Worm (Caenorhabditis elegans) whole organism, young adult: ENCODE results near the gene gtf-2H5.
A peak's percentile ranks its signal among the peaks of the same experiment; 100 is the strongest.

Source experiments
- B0019.2 ChIP-seq: fragments of 200-800 bp; sonication (Bioruptor generic); conservative IDR thresholded peaks from 2 replicates; pipeline ENCODE4 v1.3.6; 2022; ENCODE audit warnings: missing genetic modification reagents, missing genetic modification characterization, missing compliant biosample characterization
- B0261.1 ChIP-seq: sonication (generic microtip); optimal IDR thresholded peaks from 2 replicates; lab custom pipeline; 2016; ENCODE audit warnings: mild to moderate bottlenecking, missing genetic modification characterization, moderate library complexity, missing compliant biosample characterization
- B0336.3 ChIP-seq: fragments of 200-800 bp; sonication (Bioruptor generic); IDR thresholded peaks from 2 replicates; pipeline ENCODE4 v1.3.6; 2022; ENCODE audit warnings: missing genetic modification characterization, missing compliant biosample characterization
- C17E4.6 ChIP-seq: fragments of 200-800 bp; sonication (Bioruptor generic); IDR thresholded peaks from 2 replicates; pipeline ENCODE4 v1.3.6; 2022; ENCODE audit warnings: missing genetic modification reagents, missing genetic modification characterization, missing compliant biosample characterization
- D2030.7 ChIP-seq: fragments of 200-800 bp; sonication (Bioruptor generic); IDR thresholded peaks from 2 replicates; pipeline ENCODE4 v1.3.6; 2022; ENCODE audit warnings: missing genetic modification reagents, missing genetic modification characterization, missing compliant biosample characterization
- F37B4.10 ChIP-seq: fragments of 200-800 bp; sonication (Bioruptor generic); IDR thresholded peaks from 2 replicates; pipeline ENCODE4 v1.3.6; 2022; ENCODE audit warnings: missing genetic modification characterization, missing compliant biosample characterization
- T07F8.4 ChIP-seq: sonication (generic microtip); optimal IDR thresholded peaks from 2 replicates; lab custom pipeline; 2016; ENCODE audit warnings: mild to moderate bottlenecking, missing genetic modification characterization, moderate library complexity, missing compliant biosample characterization
- Y53G8AR.9 ChIP-seq: fragments of 200-800 bp; sonication (Bioruptor generic); conservative IDR thresholded peaks from 2 replicates; pipeline ENCODE4 v1.3.6; 2022; ENCODE audit warnings: missing genetic modification reagents, missing genetic modification characterization, missing compliant biosample characterization
- ZK185.1 ChIP-seq: sonication (generic microtip); optimal IDR thresholded peaks from 2 replicates; lab custom pipeline; 2016; ENCODE audit warnings: mild to moderate bottlenecking, missing genetic modification characterization, missing compliant biosample characterization; ENCODE audit not compliant: poor library complexity, severe bottlenecking
- ama-1 ChIP-seq, 3 experiments: fragments of 150-350 bp in 1 of 3; sonication (generic microtip) in 2 of 3; optimal IDR thresholded peaks; 2 replicates each; lab custom pipeline; 2014 to 2018; ENCODE audit warnings: missing biosample characterization in 2 of 3, missing genetic modification characterization in 2 of 3, missing genetic modification reagents in 2 of 3
- atf-7 ChIP-seq: sonication (generic microtip); optimal IDR thresholded peaks from 2 replicates; lab custom pipeline; 2017; ENCODE audit warnings: mild to moderate bottlenecking, missing genetic modification characterization, missing compliant biosample characterization
- athp-1 ChIP-seq: sonication (generic microtip); optimal IDR thresholded peaks from 2 replicates; lab custom pipeline; 2017; ENCODE audit warnings: mild to moderate bottlenecking, missing genetic modification characterization, missing compliant biosample characterization
- bed-2 ChIP-seq: fragments of 200-800 bp; sonication (Bioruptor generic); IDR thresholded peaks from 2 replicates; pipeline ENCODE4 v1.3.6; 2022; ENCODE audit warnings: missing genetic modification reagents, missing genetic modification characterization, missing compliant biosample characterization
- cebp-2 ChIP-seq: fragments of 200-800 bp; sonication (Bioruptor generic); IDR thresholded peaks from 2 replicates; pipeline ENCODE4 v1.3.6; 2022; ENCODE audit warnings: missing genetic modification characterization, missing compliant biosample characterization
- ceh-91 ChIP-seq: fragments of 200-800 bp; sonication (Bioruptor generic); IDR thresholded peaks from 2 replicates; pipeline ENCODE4 v1.3.6; 2022; ENCODE audit warnings: missing genetic modification reagents, missing genetic modification characterization, missing compliant biosample characterization
- chd-7 ChIP-seq: sonication (generic microtip); optimal IDR thresholded peaks from 2 replicates; lab custom pipeline; 2016; ENCODE audit warnings: mild to moderate bottlenecking, missing genetic modification characterization, moderate library complexity, missing compliant biosample characterization
- dox-1 ChIP-seq: fragments of 200-800 bp; sonication (Bioruptor generic); IDR thresholded peaks from 2 replicates; pipeline ENCODE4 v1.3.6; 2022; ENCODE audit warnings: missing genetic modification reagents, missing genetic modification characterization, missing compliant biosample characterization
- dpff-1 ChIP-seq: sonication (generic microtip); optimal IDR thresholded peaks from 2 replicates; lab custom pipeline; 2017; ENCODE audit warnings: mild to moderate bottlenecking, missing genetic modification characterization, missing compliant biosample characterization
- him-1 ChIP-seq: sonication (generic microtip); optimal IDR thresholded peaks from 2 replicates; lab custom pipeline; 2016; ENCODE audit warnings: missing genotype, missing genetic modification reagents, missing genetic modification characterization, missing compliant biosample characterization
- hmg-1.2 ChIP-seq: fragments of 200-800 bp; sonication (Bioruptor generic); IDR thresholded peaks from 2 replicates; pipeline ENCODE4 v1.3.6; 2022; ENCODE audit warnings: missing genetic modification reagents, missing genetic modification characterization, missing compliant biosample characterization
- hmg-20 ChIP-seq: fragments of 200-800 bp; sonication (Bioruptor generic); IDR thresholded peaks from 2 replicates; pipeline ENCODE4 v1.3.6; 2022; ENCODE audit warnings: missing genetic modification reagents, missing genetic modification characterization, missing compliant biosample characterization
- let-607 ChIP-seq, 2 experiments: fragments of 200-800 bp in 1 of 2; sonication (Bioruptor generic) in 1 of 2; sonication (generic microtip) in 1 of 2; optimal IDR thresholded peaks; 2 replicates each; lab custom pipeline; 2016 to 2018; ENCODE audit warnings: mild to moderate bottlenecking in 2 of 2, missing compliant biosample characterization in 2 of 2, missing genetic modification characterization in 2 of 2, moderate library complexity in 2 of 2, missing genotype in 1 of 2
- lin-26 ChIP-seq: fragments of 200-800 bp; sonication (Bioruptor generic); IDR thresholded peaks from 2 replicates; pipeline ENCODE4 v1.3.6; 2022; ENCODE audit warnings: missing genetic modification reagents, missing genetic modification characterization, missing compliant biosample characterization
- lin-40 ChIP-seq: sonication (generic microtip); optimal IDR thresholded peaks from 2 replicates; lab custom pipeline; 2016; ENCODE audit warnings: missing genetic modification characterization, mild to moderate bottlenecking, missing compliant biosample characterization, missing genotype, missing genetic modification reagents
- lsl-1 ChIP-seq: fragments of 200-800 bp; sonication (Bioruptor generic); optimal IDR thresholded peaks from 2 replicates; lab custom pipeline; 2018; ENCODE audit warnings: mild to moderate bottlenecking, missing genetic modification characterization, moderate library complexity, missing compliant biosample characterization
- mcd-1 ChIP-seq: fragments of 200-800 bp; sonication (Bioruptor generic); IDR thresholded peaks from 2 replicates; pipeline ENCODE4 v1.3.6; 2022; ENCODE audit warnings: missing genetic modification reagents, missing genetic modification characterization, missing compliant biosample characterization
- mel-28 ChIP-seq: sonication (generic microtip); optimal IDR thresholded peaks from 2 replicates; lab custom pipeline; 2016; ENCODE audit warnings: borderline replicate concordance, mild to moderate bottlenecking, missing genetic modification characterization, missing compliant biosample characterization
- mxl-1 ChIP-seq: sonication (generic microtip); optimal IDR thresholded peaks from 2 replicates; lab custom pipeline; 2016; ENCODE audit warnings: missing genetic modification characterization, missing compliant biosample characterization
- nhr-179 ChIP-seq: sonication (generic microtip); optimal IDR thresholded peaks from 2 replicates; lab custom pipeline; 2016; ENCODE audit warnings: mild to moderate bottlenecking, missing genetic modification characterization, missing compliant biosample characterization
- nhr-80 ChIP-seq: sonication (generic microtip); optimal IDR thresholded peaks from 2 replicates; lab custom pipeline; 2016; ENCODE audit warnings: missing genetic modification characterization, missing compliant biosample characterization
- nhr-90 ChIP-seq: sonication (generic microtip); optimal IDR thresholded peaks from 2 replicates; lab custom pipeline; 2016; ENCODE audit warnings: missing genotype, mild to moderate bottlenecking, missing genetic modification characterization, missing compliant biosample characterization
- pbrm-1 ChIP-seq: fragments of 200-800 bp; sonication (Bioruptor generic); IDR thresholded peaks from 2 replicates; pipeline ENCODE4 v1.3.6; 2022; ENCODE audit warnings: missing genetic modification reagents, missing genetic modification characterization, missing compliant biosample characterization
- repo-1 ChIP-seq: sonication (generic microtip); optimal IDR thresholded peaks from 2 replicates; lab custom pipeline; 2017; ENCODE audit warnings: mild to moderate bottlenecking, missing genetic modification characterization, missing compliant biosample characterization
- rpc-1 ChIP-seq, 2 experiments: fragments of 150-350 bp in 1 of 2; sonication (generic microtip) in 1 of 2; optimal IDR thresholded peaks; 2 replicates each; lab custom pipeline; 2014 to 2018; ENCODE audit warnings: missing biosample characterization in 1 of 2, missing genetic modification characterization in 1 of 2, missing genetic modification reagents in 1 of 2, missing genotype in 1 of 2
- snpc-1.1 ChIP-seq: sonication (generic microtip); optimal IDR thresholded peaks from 2 replicates; lab custom pipeline; 2017; ENCODE audit warnings: missing genetic modification characterization, mild to moderate bottlenecking, missing compliant biosample characterization, antibody characterized with exemption, moderate library complexity, missing genotype, missing genetic modification reagents; ENCODE audit not compliant: insufficient read depth
- snpc-1.3 ChIP-seq: sonication (generic microtip); optimal IDR thresholded peaks from 2 replicates; lab custom pipeline; 2017; ENCODE audit warnings: missing genetic modification characterization, mild to moderate bottlenecking, missing compliant biosample characterization, antibody characterized with exemption, moderate library complexity, missing genotype, missing genetic modification reagents; ENCODE audit not compliant: insufficient read depth
- snpc-4 ChIP-seq, 5 experiments: fragments of 150-350 bp in 1 of 5; sonication (generic microtip) in 4 of 5; optimal IDR thresholded peaks; 2 replicates each; lab custom pipeline; 2014 to 2018; ENCODE audit warnings: missing genetic modification characterization in 5 of 5, missing biosample characterization in 3 of 5, antibody characterized with exemption in 2 of 5, mild to moderate bottlenecking in 2 of 5, missing compliant biosample characterization in 2 of 5, missing genotype in 2 of 5, moderate library complexity in 2 of 5, missing genetic modification reagents in 1 of 5
- somi-1 ChIP-seq: fragments of 200-800 bp; sonication (Bioruptor generic); optimal IDR thresholded peaks from 2 replicates; lab custom pipeline; 2018; ENCODE audit warnings: mild to moderate bottlenecking, missing genetic modification characterization, missing compliant biosample characterization
- xnd-1 ChIP-seq: sonication (generic microtip); optimal IDR thresholded peaks from 2 replicates; lab custom pipeline; 2016; ENCODE audit warnings: missing genotype, missing genetic modification reagents, missing genetic modification characterization, missing compliant biosample characterization
- ztf-18 ChIP-seq: sonication (generic microtip); optimal IDR thresholded peaks from 2 replicates; lab custom pipeline; 2016; ENCODE audit warnings: missing genotype, mild to moderate bottlenecking, missing genetic modification characterization, missing compliant biosample characterization
- ztf-22 ChIP-seq: fragments of 200-800 bp; sonication (Bioruptor generic); optimal IDR thresholded peaks from 2 replicates; lab custom pipeline; 2018; ENCODE audit warnings: mild to moderate bottlenecking, missing genetic modification characterization, moderate library complexity, missing compliant biosample characterization

Gene gtf-2H5

DNA sequence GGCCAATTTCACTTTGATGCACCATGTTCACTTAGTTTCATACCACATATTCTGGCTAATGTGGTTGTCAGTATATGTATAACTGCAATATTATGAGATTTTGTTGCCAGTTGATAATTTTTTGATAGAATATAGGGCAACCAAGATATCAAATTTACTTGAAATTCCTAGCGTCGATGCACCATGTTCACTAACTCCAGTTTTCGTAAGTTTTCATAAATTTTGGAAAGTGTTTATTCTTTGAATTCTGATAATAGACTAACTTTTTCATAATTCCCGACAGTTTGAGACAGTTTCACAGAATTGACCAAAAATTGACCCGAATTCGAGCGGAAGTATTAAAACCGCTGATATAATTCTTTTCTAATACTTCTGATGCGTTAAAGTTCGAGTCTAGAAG, 40.3 kb downstream of the gtf-2H5 start:
- TF ChIP-seq somi-1 (GFP tag; lab: Kevin White, UChicago), result no peak
- no peak for TF ChIP-seq lsl-1 (GFP tag; lab: Kevin White, UChicago)
- TF ChIP-seq rpc-1 (optimal IDR thresholded peaks at IDR 0.05; lab: Kevin White, UChicago), result no peak
- TF ChIP-seq rpc-1 (tag; optimal IDR thresholded peaks at IDR 0.05; lab: Kevin White, UChicago), result no peak
- no peak for TF ChIP-seq athp-1 (tag; lab: Kevin White, UChicago)
- TF ChIP-seq mel-28 (tag; lab: Kevin White, UChicago), result no peak
- no peak for TF ChIP-seq nhr-80 (tag; lab: Kevin White, UChicago)
- TF ChIP-seq ceh-91 (GFP tag; lab: Robert Waterston, UW), result no peak
- no peak for TF ChIP-seq dpff-1 (tag; lab: Kevin White, UChicago)
- TF ChIP-seq lin-26 (GFP tag; lab: Robert Waterston, UW), result no peak
- no peak for TF ChIP-seq nhr-179
- TF ChIP-seq B0019.2 (GFP tag; lab: Robert Waterston, UW), result no peak
- no peak for TF ChIP-seq B0336.3
- TF ChIP-seq chd-7 (tag; lab: Kevin White, UChicago), result no peak
- no peak for TF ChIP-seq repo-1
- no peak for TF ChIP-seq snpc-4 (GFP tag; optimal IDR thresholded peaks at IDR 0.05; lab: Kevin White, UChicago)
- TF ChIP-seq snpc-4 (tag; optimal IDR thresholded peaks at IDR 0.05; lab: Kevin White, UChicago), result no peak

- TF ChIP-seq ztf-18, result peak; percentile 71
- peak; percentile 40 for TF ChIP-seq D2030.7
Measured at ce11 chrIII:536297-536696, 41.1 kb downstream of the gtf-2H5 start.

- TF ChIP-seq him-1 (tag; lab: Kevin White, UChicago) (peak; percentile 79), ztf-22 (GFP tag; lab: Kevin White, UChicago) (no peak), hmg-20 (GFP tag; lab: Robert Waterston, UW) (no peak), pbrm-1 (GFP tag; lab: Robert Waterston, UW) (peak; percentile 59), lin-40 (peak; percentile 66), Y53G8AR.9 (GFP tag; lab: Robert Waterston, UW) (0 out of 2 replicates have a peak, but pooled peaks have one; percentile 28), cebp-2 (GFP tag; lab: Robert Waterston, UW) (no peak), snpc-1.3 (tag; lab: Kevin White, UChicago) (peak; percentile 32), mcd-1 (GFP tag; lab: Robert Waterston, UW) (peak; percentile 63), hmg-1.2 (GFP tag; lab: Robert Waterston, UW) (peak; percentile 85), ztf-18 (peak; percentile 73), bed-2 (GFP tag; lab: Robert Waterston, UW) (no peak), xnd-1 (tag; lab: Kevin White, UChicago) (no peak), F37B4.10 (GFP tag; lab: Robert Waterston, UW) (0 out of 2 replicates have a peak, but pooled peaks have one; percentile 41), snpc-1.1 (tag; lab: Kevin White, UChicago) (peak; percentile 8), let-607 (tag; optimal IDR thresholded peaks at IDR 0.05; lab: Kevin White, UChicago) (peak; percentile 12 to 67), snpc-4 (GFP tag; optimal IDR thresholded peaks at IDR 0.05; lab: Kevin White, UChicago) (no peak), snpc-4 (tag; optimal IDR thresholded peaks at IDR 0.05; lab: Kevin White, UChicago) (peak in 1 of 4 experiments; percentile 61), mxl-1 (tag; lab: Kevin White, UChicago) (peak; percentile 9), B0261.1 (peak; percentile 78), dox-1 (GFP tag; lab: Robert Waterston, UW) (peak; percentile 76), T07F8.4 (tag; lab: Kevin White, UChicago) (peak; percentile 43), ZK185.1 (tag; lab: Kevin White, UChicago) (peak; percentile 27), C17E4.6 (GFP tag; lab: Robert Waterston, UW) (no peak), atf-7 (tag; lab: Kevin White, UChicago) (peak; percentile 28), nhr-90 (tag; lab: Kevin White, UChicago) (peak; percentile 59), D2030.7 (0 out of 2 replicates have a peak, but pooled peaks have one; percentile 29), ama-1 (optimal IDR thresholded peaks at IDR 0.05; lab: Kevin White, UChicago) (no peak), ama-1 (GFP tag; optimal IDR thresholded peaks at IDR 0.05; lab: Kevin White, UChicago) (peak in 1 of 2 experiments; percentile 21)
Measured at ce11 chrIII:535266-536107, 41.9 kb downstream of the gtf-2H5 start.
